In the genomic region with DNA sequence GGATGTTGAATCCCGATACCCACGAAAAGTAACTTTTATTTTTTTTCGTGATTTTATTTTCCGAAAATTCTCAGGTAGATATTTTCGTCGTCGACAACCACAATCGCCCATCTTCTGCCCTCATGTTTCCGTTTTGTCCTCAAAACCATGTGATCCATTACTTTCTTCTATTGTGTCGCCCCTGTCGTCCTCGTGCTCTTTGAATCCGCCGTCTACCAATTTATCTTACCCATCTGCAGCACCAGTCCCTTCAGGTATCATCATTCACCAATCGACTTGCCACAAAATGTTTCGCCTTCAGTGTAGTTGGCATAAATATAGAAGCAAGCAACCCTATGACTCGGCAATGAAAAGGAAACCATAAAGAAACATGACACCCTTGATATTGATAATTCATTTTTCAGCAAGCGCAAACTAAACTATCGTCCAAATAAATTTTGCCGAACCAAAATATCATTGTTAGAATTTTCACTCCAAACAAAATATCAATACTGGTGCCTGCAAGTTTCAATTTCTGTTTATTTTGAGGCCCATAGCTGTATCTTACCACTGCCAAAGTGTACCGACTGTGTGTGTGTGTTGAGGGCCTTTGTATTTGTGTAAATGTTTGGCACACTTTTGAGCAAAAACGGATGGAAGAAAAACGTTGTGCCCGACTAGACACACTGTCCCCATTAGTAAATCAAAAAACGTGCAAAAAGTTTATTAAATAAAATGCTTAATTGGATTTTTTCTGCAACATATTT, we compare ENCODE assay signal across 5 worm cellular contexts.
A peak's percentile ranks its signal among the peaks of the same experiment; 100 is the strongest.
TF ChIP-seq lines count a peak whose summit lies in the region.

No protein-coding gene starts in this region.

TF ChIP-seq in whole organism, L1 larva, 84 proteins besides CTCF, POLR2A, EP300 and RAD21 (continues in another document):
- TF ChIP-seq dpl-1 (GFP tag; optimal IDR thresholded peaks at IDR 0.05; lab: Kevin White, UChicago) (no peak), nhr-85 (tag; lab: Kevin White, UChicago) (no peak), mdl-1 (tag; optimal IDR thresholded peaks at IDR 0.05; lab: Kevin White, UChicago) (peak in 1 of 2 experiments; percentile 66), nhr-90 (tag; optimal IDR thresholded peaks at IDR 0.05; lab: Kevin White, UChicago; ENCODE audit: poor library complexity) (peak; percentile 6), nhr-20 (tag; optimal IDR thresholded peaks at IDR 0.05; lab: Kevin White, UChicago) (peak; percentile 80), lin-14 (GFP tag; optimal IDR thresholded peaks at IDR 0.05; lab: Kevin White, UChicago) (peak; percentile 50), C16A3.4 (tag; optimal IDR thresholded peaks at IDR 0.05; lab: Kevin White, UChicago) (peak; percentile 19), lsy-2 (tag; optimal IDR thresholded peaks at IDR 0.05; lab: Kevin White, UChicago) (peak in 1 of 2 experiments; percentile 35), swsn-7 (tag; optimal IDR thresholded peaks at IDR 0.05; lab: Kevin White, UChicago) (no peak), nhr-71 (tag; optimal IDR thresholded peaks at IDR 0.05; lab: Kevin White, UChicago) (peak; percentile 55), rnt-1 (tag; optimal IDR thresholded peaks at IDR 0.05; lab: Kevin White, UChicago) (peak; percentile 49), pag-3 (tag; optimal IDR thresholded peaks at IDR 0.05; lab: Kevin White, UChicago; ENCODE audit: borderline replicate concordance, insufficient read depth) (peak; percentile 24), pqm-1 (tag; optimal IDR thresholded peaks at IDR 0.05; lab: Kevin White, UChicago) (no peak), snpc-4 (tag; optimal IDR thresholded peaks at IDR 0.05; lab: Kevin White, UChicago) (no peak), snu-23 (GFP tag; optimal IDR thresholded peaks at IDR 0.05; lab: Kevin White, UChicago) (peak; percentile 47), blmp-1 (tag; optimal IDR thresholded peaks at IDR 0.05; lab: Kevin White, UChicago) (peak; percentile 43)

TF ChIP-seq in whole organism, L2 larva, 48 proteins besides CTCF, POLR2A, EP300 and RAD21:
- TF ChIP-seq C34F6.9 (tag; optimal IDR thresholded peaks at IDR 0.05; lab: Kevin White, UChicago) = no peak
- TF ChIP-seq nhr-129 (tag; optimal IDR thresholded peaks at IDR 0.05; lab: Kevin White, UChicago) = peak; percentile 70
- peak in 1 of 2 experiments; percentile 15 for TF ChIP-seq lsy-2 (tag; optimal IDR thresholded peaks at IDR 0.05; lab: Kevin White, UChicago)
TF ChIP-seq in whole organism, L2 larva: peak in this region for 2.

TF ChIP-seq in whole organism, L3 larva, 47 proteins besides CTCF, POLR2A, EP300 and RAD21:
- peak; percentile 80 for TF ChIP-seq pha-4 (tag; optimal IDR thresholded peaks at IDR 0.05; lab: Kevin White, UChicago)
- TF ChIP-seq ceh-28 (tag; optimal IDR thresholded peaks at IDR 0.05; lab: Kevin White, UChicago) = no peak
- TF ChIP-seq lin-39 (tag; optimal IDR thresholded peaks at IDR 0.05; lab: Kevin White, UChicago) = peak; percentile 59
TF ChIP-seq in whole organism, L3 larva: peak in this region for 2.

TF ChIP-seq in whole organism, L4 larva, 104 proteins besides CTCF, POLR2A, EP300 and RAD21:
- TF ChIP-seq hlh-30 (tag; optimal IDR thresholded peaks at IDR 0.05; lab: Kevin White, UChicago; ENCODE audit: insufficient read depth) = peak; percentile 71
- no peak for TF ChIP-seq egl-27 (tag; optimal IDR thresholded peaks at IDR 0.05; lab: Kevin White, UChicago)
- TF ChIP-seq unc-62 (GFP tag; optimal IDR thresholded peaks at IDR 0.05 in 1 of 2; lab: Kevin White, UChicago) = peak in 1 of 2 experiments; percentile 72
- no peak for TF ChIP-seq unc-62 (tag; optimal IDR thresholded peaks at IDR 0.05; lab: Kevin White, UChicago)

TF ChIP-seq in whole organism, late embryonic, 69 proteins besides CTCF, POLR2A, EP300 and RAD21:
- TF ChIP-seq ztf-16 (tag; optimal IDR thresholded peaks at IDR 0.05; lab: Kevin White, UChicago) (no peak), madf-2 (tag; optimal IDR thresholded peaks at IDR 0.05; lab: Kevin White, UChicago) (no peak), hlh-30 (tag; optimal IDR thresholded peaks at IDR 0.05; lab: Kevin White, UChicago; ENCODE audit: insufficient read depth) (peak; percentile 34)
